Worm (Caenorhabditis elegans): ENCODE measurements around the gene F54H5.3.

F54H5.3 gene

ce11 chrII:6663799-6664198 lies 41.8 kb downstream of the F54H5.3 start:
- TF ChIP-seq cog-1 (tag; optimal IDR thresholded peaks at IDR 0.05) (no peak), tab-1 (GFP tag; IDR thresholded peaks at IDR 0.05) (no peak), flt-1 (GFP tag; IDR thresholded peaks at IDR 0.05) (no peak), T22C8.4 (GFP tag; IDR thresholded peaks at IDR 0.05) (no peak), klf-2 (GFP tag; conservative IDR thresholded peaks at IDR 0.05) (no peak), ref-1 (GFP tag; conservative IDR thresholded peaks at IDR 0.05) (no peak), ztf-23 (GFP tag; IDR thresholded peaks at IDR 0.05) (no peak), med-1 (GFP tag; optimal IDR thresholded peaks at IDR 0.05; ENCODE audit: insufficient read depth) (no peak), ztf-29 (GFP tag; IDR thresholded peaks at IDR 0.05) (no peak)

ce11 chrII:6665908-6666307 lies 43.9 kb downstream of the F54H5.3 start:
- no peak for TF ChIP-seq tab-1 (GFP tag; IDR thresholded peaks at IDR 0.05)
- no peak for TF ChIP-seq cog-1 (tag; optimal IDR thresholded peaks at IDR 0.05)
- TF ChIP-seq ztf-29 (GFP tag; IDR thresholded peaks at IDR 0.05) = no peak
- TF ChIP-seq med-1 (GFP tag; optimal IDR thresholded peaks at IDR 0.05; ENCODE audit: insufficient read depth) = no peak
- TF ChIP-seq ref-1 (GFP tag; conservative IDR thresholded peaks at IDR 0.05) = no peak
- no peak for TF ChIP-seq flt-1 (GFP tag; IDR thresholded peaks at IDR 0.05)
- no peak for TF ChIP-seq ztf-23 (GFP tag; IDR thresholded peaks at IDR 0.05)
- TF ChIP-seq T22C8.4 (GFP tag; IDR thresholded peaks at IDR 0.05) = no peak
- TF ChIP-seq klf-2 (GFP tag; conservative IDR thresholded peaks at IDR 0.05) = no peak

- no peak for TF ChIP-seq ztf-23 (GFP tag; IDR thresholded peaks at IDR 0.05)
- TF ChIP-seq ztf-29 (GFP tag; IDR thresholded peaks at IDR 0.05) = no peak
- TF ChIP-seq klf-2 (GFP tag; conservative IDR thresholded peaks at IDR 0.05) = no peak
- TF ChIP-seq tab-1 (GFP tag; IDR thresholded peaks at IDR 0.05) = no peak
- TF ChIP-seq med-1 (GFP tag; optimal IDR thresholded peaks at IDR 0.05; ENCODE audit: insufficient read depth) = no peak
- TF ChIP-seq ref-1 (GFP tag; conservative IDR thresholded peaks at IDR 0.05) = no peak
- TF ChIP-seq cog-1 (tag; optimal IDR thresholded peaks at IDR 0.05) = no peak
- no peak for TF ChIP-seq T22C8.4 (GFP tag; IDR thresholded peaks at IDR 0.05)
- TF ChIP-seq flt-1 (GFP tag; IDR thresholded peaks at IDR 0.05) = no peak
These were observed 44.6 kb downstream of the F54H5.3 start, which contains the start of gene T19D12.1 for ce11 chrII:6666598-6666997. T19D12.1 (plus strand) TSS chrII:6666898.

- TF ChIP-seq flt-1 (GFP tag; IDR thresholded peaks at IDR 0.05) (no peak), klf-2 (GFP tag; conservative IDR thresholded peaks at IDR 0.05) (no peak), ref-1 (GFP tag; conservative IDR thresholded peaks at IDR 0.05) (no peak), ztf-29 (GFP tag; IDR thresholded peaks at IDR 0.05) (no peak), T22C8.4 (GFP tag; IDR thresholded peaks at IDR 0.05) (no peak), med-1 (GFP tag; optimal IDR thresholded peaks at IDR 0.05; ENCODE audit: insufficient read depth) (no peak), ztf-23 (GFP tag; IDR thresholded peaks at IDR 0.05) (no peak), cog-1 (tag; optimal IDR thresholded peaks at IDR 0.05) (no peak), tab-1 (GFP tag; IDR thresholded peaks at IDR 0.05) (no peak)
These were observed 45.5 kb downstream of the F54H5.3 start for ce11 chrII:6667534-6667933.

- TF ChIP-seq flt-1 (GFP tag; IDR thresholded peaks at IDR 0.05) = no peak
- no peak for TF ChIP-seq ztf-29 (GFP tag; IDR thresholded peaks at IDR 0.05)
- TF ChIP-seq med-1 (GFP tag; optimal IDR thresholded peaks at IDR 0.05; ENCODE audit: insufficient read depth) = no peak
- no peak for TF ChIP-seq ztf-23 (GFP tag; IDR thresholded peaks at IDR 0.05)
- TF ChIP-seq T22C8.4 (GFP tag; IDR thresholded peaks at IDR 0.05) = no peak
- no peak for TF ChIP-seq tab-1 (GFP tag; IDR thresholded peaks at IDR 0.05)
- no peak for TF ChIP-seq klf-2 (GFP tag; conservative IDR thresholded peaks at IDR 0.05)
- no peak for TF ChIP-seq cog-1 (tag; optimal IDR thresholded peaks at IDR 0.05)
- no peak for TF ChIP-seq ref-1 (GFP tag; conservative IDR thresholded peaks at IDR 0.05)
These were observed 46.5 kb downstream of the F54H5.3 start for ce11 chrII:6668496-6668895.
